Worm (Caenorhabditis elegans): ENCODE measurements around the gene C16C4.18.

ce11 chrII:1842894-1843293, 18.2 kb downstream of the C16C4.18 start, which contains the start of the genes C52E2.5 and C52E2.4:
- TF ChIP-seq efl-1 (GFP tag; optimal IDR thresholded peaks at IDR 0.05) (no peak), snpc-4 (GFP tag; optimal IDR thresholded peaks at IDR 0.05) (no peak), snpc-4 (tag; optimal IDR thresholded peaks at IDR 0.05) (no peak), Y79H2A.3 (GFP tag; conservative IDR thresholded peaks at IDR 0.05) (no peak), ama-1 (optimal IDR thresholded peaks at IDR 0.05) (no peak), ama-1 (GFP tag; optimal IDR thresholded peaks at IDR 0.05) (no peak), nhr-179 (tag; optimal IDR thresholded peaks at IDR 0.05) (no peak), cebp-1 (GFP tag; IDR thresholded peaks at IDR 0.05) (no peak), cebp-1 (tag; optimal IDR thresholded peaks at IDR 0.05) (no peak), rec-8 (tag; optimal IDR thresholded peaks at IDR 0.05) (no peak)
